Fruit fly (Drosophila melanogaster): ENCODE data around the gene Ranbp21.

The Ranbp21 gene

DNA sequence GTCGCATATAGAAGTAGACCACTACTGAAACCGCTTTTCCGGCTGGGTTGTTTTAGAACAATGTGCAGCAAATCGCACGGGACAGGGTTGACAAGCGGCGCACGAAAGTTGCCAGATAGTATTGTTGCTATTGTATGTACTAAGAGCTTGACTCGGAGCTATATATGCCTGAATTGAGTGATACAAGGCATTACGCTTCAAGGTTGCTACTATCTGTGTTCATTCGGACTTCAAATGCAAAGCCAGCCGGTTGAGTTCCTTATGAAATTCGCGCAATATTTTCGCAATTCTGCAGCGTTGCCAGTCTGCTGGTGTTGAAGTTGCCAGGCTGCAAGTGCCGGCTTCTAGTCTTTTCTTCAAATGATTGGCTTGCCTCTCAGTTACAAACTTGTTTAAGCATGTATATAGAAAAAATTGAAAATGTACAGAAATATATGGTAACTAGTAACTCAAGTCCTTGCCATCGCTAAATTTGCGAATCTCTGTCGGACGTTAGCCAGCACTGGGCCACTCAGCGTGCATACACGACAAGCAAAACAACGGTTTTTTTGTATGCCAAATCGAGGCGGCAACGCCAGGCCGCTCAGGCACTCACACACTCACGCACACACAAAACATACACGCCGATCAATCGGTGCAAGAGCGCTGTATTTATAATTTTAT lies at the start of gene Ranbp21, which contains the start of gene Elys (continued):
- peak; percentile 77 for TF ChIP-seq CG10462 (GFP tag; optimal IDR thresholded peaks at IDR 0.05)
- no peak for TF ChIP-seq sd (tag; optimal IDR thresholded peaks at IDR 0.05)
- peak; percentile 40; the same call in 1 of the 2 replicates for TF ChIP-seq CG6272 (GFP tag; IDR thresholded peaks at IDR 0.05)
- no peak for TF ChIP-seq CG13894 (tag; optimal IDR thresholded peaks at IDR 0.05)
- peak; percentile 11 for TF ChIP-seq CG12104 (GFP tag; optimal IDR thresholded peaks at IDR 0.05)
- TF ChIP-seq ind (GFP tag; optimal IDR thresholded peaks at IDR 0.05) = peak; percentile 59
- peak; percentile 20 for TF ChIP-seq CG17802 (tag; optimal IDR thresholded peaks at IDR 0.05)
- TF ChIP-seq sima (GFP tag; optimal IDR thresholded peaks at IDR 0.05) = no peak
- no peak for TF ChIP-seq nerfin-1 (tag; optimal IDR thresholded peaks at IDR 0.05)
- TF ChIP-seq Aef1 (GFP tag; IDR thresholded peaks at IDR 0.05) = peak; percentile 55
- peak; percentile 51; the same call in 1 of the 2 replicates for TF ChIP-seq ttk (GFP tag; IDR thresholded peaks at IDR 0.05)
- TF ChIP-seq CG17612 (GFP tag; IDR thresholded peaks at IDR 0.05) = no peak
- peak; percentile 94 for TF ChIP-seq Myb (GFP tag; optimal IDR thresholded peaks at IDR 0.05)
- peak; percentile 55 for TF ChIP-seq dysf (GFP tag; IDR thresholded peaks at IDR 0.05)
- TF ChIP-seq Gug (GFP tag; IDR thresholded peaks at IDR 0.05) = peak; percentile 69; the same call in 3 of the 4 replicates
- peak; percentile 52 for TF ChIP-seq chif (GFP tag; optimal IDR thresholded peaks at IDR 0.05)
- no peak for TF ChIP-seq trh (GFP tag; optimal IDR thresholded peaks at IDR 0.05)
- TF ChIP-seq CG13624 (GFP tag; optimal IDR thresholded peaks at IDR 0.05) = peak; percentile 59
- TF ChIP-seq Antp (GFP tag; optimal IDR thresholded peaks at IDR 0.05) = peak; percentile 72
- TF ChIP-seq Bteb2 (GFP tag; optimal IDR thresholded peaks at IDR 0.05) = peak; percentile 30
- peak; percentile 61 for TF ChIP-seq E2f2 (GFP tag; IDR thresholded peaks at IDR 0.05)
- no peak for TF ChIP-seq HHEX (GFP tag; optimal IDR thresholded peaks at IDR 0.05)
- TF ChIP-seq zf30C (GFP tag; optimal IDR thresholded peaks at IDR 0.05) = no peak
- TF ChIP-seq CG32772 (GFP tag; IDR thresholded peaks at IDR 0.05) = peak; percentile 68
- no peak for TF ChIP-seq CG13296 (GFP tag; optimal IDR thresholded peaks at IDR 0.05)
- no peak for TF ChIP-seq Adf1 (GFP tag; IDR thresholded peaks at IDR 0.05)
- peak; percentile 12 for TF ChIP-seq CG17186 (GFP tag; optimal IDR thresholded peaks at IDR 0.05)
- peak; percentile 7 for TF ChIP-seq CG33557 (GFP tag; optimal IDR thresholded peaks at IDR 0.05)
- TF ChIP-seq ato (GFP tag; IDR thresholded peaks at IDR 0.05; ENCODE audit: partially characterized antibody) = no peak
- no peak for TF ChIP-seq Hmr (GFP tag; optimal IDR thresholded peaks at IDR 0.05)
- TF ChIP-seq CG8388 (GFP tag; optimal IDR thresholded peaks at IDR 0.05) = peak; percentile 20
- TF ChIP-seq CG8089 (GFP tag; optimal IDR thresholded peaks at IDR 0.05) = peak; percentile 38
- TF ChIP-seq Sin3A (optimal IDR thresholded peaks at IDR 0.05) = peak; percentile 95
- peak; percentile 56 for TF ChIP-seq CG7786 (GFP tag; optimal IDR thresholded peaks at IDR 0.05)
- no peak for TF ChIP-seq kay (GFP tag; optimal IDR thresholded peaks at IDR 0.05)
- TF ChIP-seq CG2116 (GFP tag; optimal IDR thresholded peaks at IDR 0.05) = peak; percentile 40
- TF ChIP-seq CG6791 (GFP tag; IDR thresholded peaks at IDR 0.05; ENCODE audit: partially characterized antibody) = peak; percentile 6; the same call in 1 of the 3 replicates
- peak; percentile 55; the same call in 1 of the 3 replicates for TF ChIP-seq CG11456 (GFP tag; IDR thresholded peaks at IDR 0.05)
- peak; percentile 45 for TF ChIP-seq CG12942 (GFP tag; optimal IDR thresholded peaks at IDR 0.05)
- peak; percentile 72; the same call in 2 of the 3 replicates for TF ChIP-seq ken (GFP tag; IDR thresholded peaks at IDR 0.05)
- TF ChIP-seq lov (optimal IDR thresholded peaks at IDR 0.05) = no peak
- no peak for TF ChIP-seq lov (GFP tag; IDR thresholded peaks at IDR 0.05)
- TF ChIP-seq stc (GFP tag; IDR thresholded peaks at IDR 0.05) = peak; percentile 47; the same call in 1 of the 2 replicates
- peak; percentile 60 for TF ChIP-seq Xrp1 (GFP tag; IDR thresholded peaks at IDR 0.05)
- no peak; the same call in 2 of the 3 replicates for TF ChIP-seq CG17361 (GFP tag; IDR thresholded peaks at IDR 0.05)
- TF ChIP-seq CG4328 (GFP tag; optimal IDR thresholded peaks at IDR 0.05) = peak; percentile 10
- no peak for TF ChIP-seq gcm2 (GFP tag; optimal IDR thresholded peaks at IDR 0.05)
- TF ChIP-seq CG2129 (GFP tag; IDR thresholded peaks at IDR 0.05; ENCODE audit: partially characterized antibody) = no peak
- TF ChIP-seq NfI (GFP tag; optimal IDR thresholded peaks at IDR 0.05) = peak; percentile 27
- TF ChIP-seq HmgD (GFP tag; optimal IDR thresholded peaks at IDR 0.05) = peak; percentile 40

All from whole organism, embryonic.